Fruit fly (Drosophila melanogaster) whole organism, embryonic: Measurements from ENCODE around the gene AlaRS.

ENCODE experiments used
- Atf6 ChIP-seq: fragments of 200-800 bp; sonication (Bioruptor generic); IDR thresholded peaks from 2 replicates; pipeline ENCODE4 v1.3.6; 2022; ENCODE audit warnings: missing biosample characterization, missing genetic modification characterization
- B-H1 ChIP-seq: fragments of 200-800 bp; sonication (Bioruptor generic); IDR thresholded peaks from 3 replicates; pipeline ENCODE4 v1.3.6; 2022; ENCODE audit warnings: missing biosample characterization, missing genetic modification characterization
- CG10267 ChIP-seq: fragments of 200-800 bp; sonication (Bioruptor generic); optimal IDR thresholded peaks from 2 replicates; lab custom pipeline; 2018; ENCODE audit warnings: missing biosample characterization, mild to moderate bottlenecking, missing genetic modification characterization, moderate library complexity
- CG12236 ChIP-seq: fragments of 200-800 bp; sonication (Bioruptor generic); optimal IDR thresholded peaks from 2 replicates; lab custom pipeline; 2016; ENCODE audit warnings: missing biosample characterization, missing genetic modification characterization
- CG12299 ChIP-seq: fragments of 200-800 bp; sonication (Bioruptor generic); optimal IDR thresholded peaks from 2 replicates; lab custom pipeline; 2018; ENCODE audit warnings: missing biosample characterization, mild to moderate bottlenecking, missing genetic modification characterization
- CG1529 ChIP-seq: fragments of 200-800 bp; sonication (Bioruptor generic); optimal IDR thresholded peaks from 3 replicates; lab custom pipeline; 2018; ENCODE audit warnings: missing biosample characterization, missing genetic modification characterization
- CG17612 ChIP-seq: fragments of 200-800 bp; sonication (Bioruptor generic); IDR thresholded peaks from 2 replicates; pipeline ENCODE4 v1.3.6; 2022; ENCODE audit warnings: missing biosample characterization, missing genetic modification characterization
- CG1832 ChIP-seq: fragments of 200-800 bp; sonication (Bioruptor generic); optimal IDR thresholded peaks from 2 replicates; lab custom pipeline; 2017; ENCODE audit warnings: missing biosample characterization, mild to moderate bottlenecking, missing genetic modification characterization, inconsistent platforms
- CG18619 ChIP-seq: fragments of 200-800 bp; sonication (Bioruptor generic); optimal IDR thresholded peaks from 3 replicates; lab custom pipeline; 2017; ENCODE audit warnings: missing biosample characterization, mild to moderate bottlenecking, missing genetic modification characterization
- CG2199 ChIP-seq: fragments of 200-800 bp; sonication (Bioruptor generic); IDR thresholded peaks from 3 replicates; pipeline ENCODE4 v1.3.6; 2022; ENCODE audit warnings: missing biosample characterization, missing genetic modification characterization
- CG2712 ChIP-seq: fragments of 200-800 bp; optimal IDR thresholded peaks from 3 replicates; lab custom pipeline; 2019; ENCODE audit warnings: missing biosample characterization, mild to moderate bottlenecking, missing genetic modification characterization, moderate library complexity
- CG33557 ChIP-seq: fragments of 200-800 bp; sonication (Bioruptor generic); optimal IDR thresholded peaks from 2 replicates; lab custom pipeline; 2019; ENCODE audit warnings: missing biosample characterization, mild to moderate bottlenecking, missing genetic modification characterization, moderate library complexity
- CG34422 ChIP-seq: fragments of 200-800 bp; sonication (Bioruptor generic); IDR thresholded peaks from 3 replicates; pipeline ENCODE4 v1.3.6; 2022; ENCODE audit warnings: missing biosample characterization, missing genetic modification characterization
- CG4730 ChIP-seq: fragments of 200-800 bp; sonication (Bioruptor generic); IDR thresholded peaks from 2 replicates; pipeline ENCODE4 v1.3.6; 2022; ENCODE audit warnings: missing biosample characterization, missing genetic modification characterization
- CG5180 ChIP-seq: fragments of 200-800 bp; sonication (Bioruptor generic); optimal IDR thresholded peaks from 3 replicates; lab custom pipeline; 2017; ENCODE audit warnings: missing biosample characterization, missing genetic modification characterization, mild to moderate bottlenecking, moderate library complexity, missing genetic modification reagents
- CG6272 ChIP-seq: fragments of 200-800 bp; sonication (Bioruptor generic); IDR thresholded peaks from 2 replicates; pipeline ENCODE4 v1.3.6; 2022; ENCODE audit warnings: missing biosample characterization, missing genetic modification characterization
- CG6791 ChIP-seq: fragments of 200-800 bp; sonication (Bioruptor generic); IDR thresholded peaks from 3 replicates; pipeline ENCODE4 v1.3.6; 2022; ENCODE audit warnings: missing biosample characterization, missing genetic modification characterization; ENCODE audit not compliant: partially characterized antibody
- CG7372 ChIP-seq: fragments of 200-800 bp; sonication (Bioruptor generic); IDR thresholded peaks from 2 replicates; pipeline ENCODE4 v1.3.6; 2022; ENCODE audit warnings: missing biosample characterization, missing genetic modification characterization
- CG9817 ChIP-seq: fragments of 200-800 bp; sonication (Bioruptor generic); optimal IDR thresholded peaks from 2 replicates; lab custom pipeline; 2018; ENCODE audit warnings: missing biosample characterization, mild to moderate bottlenecking, missing genetic modification characterization, moderate library complexity
- CG9932 ChIP-seq: fragments of 200-800 bp; sonication (Bioruptor generic); IDR thresholded peaks from 2 replicates; pipeline ENCODE4 v1.3.6; 2022; ENCODE audit warnings: missing biosample characterization, missing genetic modification characterization
- Doc3 ChIP-seq: fragments of 200-800 bp; sonication (Bioruptor generic); IDR thresholded peaks from 3 replicates; pipeline ENCODE4 v1.3.6; 2022; ENCODE audit warnings: missing biosample characterization, missing genetic modification characterization; ENCODE audit not compliant: partially characterized antibody
- Dp ChIP-seq: fragments of 200-800 bp; sonication (Bioruptor generic); optimal IDR thresholded peaks from 2 replicates; lab custom pipeline; 2018; ENCODE audit warnings: missing biosample characterization, mild to moderate bottlenecking, missing genetic modification characterization, moderate library complexity
- Drgx ChIP-seq: fragments of 200-800 bp; sonication (Bioruptor generic); IDR thresholded peaks from 2 replicates; pipeline ENCODE4 v1.3.6; 2022; ENCODE audit warnings: missing biosample characterization, missing genetic modification characterization
- MESR4 ChIP-seq: fragments of 200-800 bp; sonication (Bioruptor generic); optimal IDR thresholded peaks from 2 replicates; lab custom pipeline; 2018; ENCODE audit warnings: missing biosample characterization, mild to moderate bottlenecking, missing genetic modification characterization, moderate library complexity
- Med ChIP-seq: fragments of 200-800 bp; sonication (Bioruptor generic); peaks from one replicate; lab custom pipeline; 2016; ENCODE audit warnings: missing biosample characterization, missing genetic modification characterization, mild to moderate bottlenecking, inconsistent platforms, moderate library complexity
- Neu2 ChIP-seq: fragments of 200-800 bp; sonication (Bioruptor generic); optimal IDR thresholded peaks from 3 replicates; lab custom pipeline; 2016; ENCODE audit warnings: missing biosample characterization, missing genetic modification characterization, borderline replicate concordance
- Sox100B ChIP-seq: fragments of 200-800 bp; sonication (Bioruptor generic); optimal IDR thresholded peaks from 3 replicates; lab custom pipeline; 2018; ENCODE audit warnings: missing biosample characterization, mild to moderate bottlenecking, missing genetic modification characterization
- Sry-δ ChIP-seq: fragments of 200-800 bp; sonication (Bioruptor generic); optimal IDR thresholded peaks from 2 replicates; lab custom pipeline; 2016; ENCODE audit warnings: missing biosample characterization, missing genetic modification characterization
- abd-A ChIP-seq: fragments of 200-800 bp; sonication (Bioruptor generic); optimal IDR thresholded peaks from 3 replicates; lab custom pipeline; 2019; ENCODE audit warnings: missing biosample characterization, mild to moderate bottlenecking, missing genetic modification characterization, moderate library complexity
- ase ChIP-seq: fragments of 200-800 bp; sonication (Bioruptor generic); IDR thresholded peaks from 3 replicates; pipeline ENCODE4 v1.3.6; 2022; ENCODE audit warnings: missing biosample characterization, missing genetic modification characterization
- ftz-f1 ChIP-seq: fragments of 200-800 bp; sonication (Bioruptor generic); optimal IDR thresholded peaks from 2 replicates; lab custom pipeline; 2016; ENCODE audit warnings: missing biosample characterization, missing genetic modification characterization
- gcm ChIP-seq: fragments of 200-800 bp; sonication (Bioruptor generic); optimal IDR thresholded peaks from 2 replicates; lab custom pipeline; 2019; ENCODE audit warnings: missing biosample characterization, mild to moderate bottlenecking, missing genetic modification characterization, moderate library complexity
- gcm2 ChIP-seq: fragments of 200-800 bp; sonication (Bioruptor generic); optimal IDR thresholded peaks from 2 replicates; lab custom pipeline; 2016; ENCODE audit warnings: missing biosample characterization, missing genetic modification characterization
- kay ChIP-seq: fragments of 200-800 bp; sonication (Bioruptor generic); optimal IDR thresholded peaks from 2 replicates; lab custom pipeline; 2016; ENCODE audit warnings: missing biosample characterization, missing genetic modification characterization
- lola ChIP-seq, 3 experiments: fragments of >200 bp in 2 of 3; fragments of 200-800 bp in 1 of 3; sonication (Bioruptor generic) in 1 of 3; optimal IDR thresholded peaks; 2 replicates each; lab custom pipeline; 2017 to 2019; ENCODE audit warnings: missing biosample characterization in 3 of 3, missing genetic modification characterization in 3 of 3, mild to moderate bottlenecking in 1 of 3, moderate library complexity in 1 of 3
- nom ChIP-seq: fragments of 200-800 bp; sonication (Bioruptor generic); optimal IDR thresholded peaks from 2 replicates; lab custom pipeline; 2017; ENCODE audit warnings: missing biosample characterization, missing genetic modification characterization, mild to moderate bottlenecking, moderate library complexity, missing genetic modification reagents
- pzg ChIP-seq: fragments of 200-800 bp; sonication (Bioruptor generic); optimal IDR thresholded peaks from 3 replicates; lab custom pipeline; 2018; ENCODE audit warnings: missing biosample characterization, mild to moderate bottlenecking, missing genetic modification characterization, moderate library complexity
- ro ChIP-seq: fragments of 200-800 bp; sonication (Bioruptor generic); IDR thresholded peaks from 2 replicates; pipeline ENCODE4 v1.3.6; 2022; ENCODE audit warnings: missing biosample characterization, missing genetic modification characterization
- sd ChIP-seq: fragments of 200-800 bp; sonication (Bioruptor generic); optimal IDR thresholded peaks from 3 replicates; lab custom pipeline; 2018; ENCODE audit warnings: missing biosample characterization, mild to moderate bottlenecking, missing genetic modification characterization, moderate library complexity
- so ChIP-seq: fragments of 200-800 bp; sonication (Bioruptor generic); IDR thresholded peaks from 3 replicates; pipeline ENCODE4 v1.3.6; 2022; ENCODE audit warnings: missing biosample characterization, missing genetic modification characterization
- twi ChIP-seq: fragments of 200-800 bp; optimal IDR thresholded peaks from 2 replicates; lab custom pipeline; 2019; ENCODE audit warnings: missing biosample characterization, mild to moderate bottlenecking, missing genetic modification characterization, moderate library complexity
- unpg ChIP-seq: fragments of 200-800 bp; sonication (Bioruptor generic); optimal IDR thresholded peaks from 3 replicates; lab custom pipeline; 2018; ENCODE audit warnings: missing biosample characterization, mild to moderate bottlenecking, missing genetic modification characterization, moderate library complexity
- z ChIP-seq: fragments of 200-800 bp; sonication (Bioruptor generic); IDR thresholded peaks from 3 replicates; pipeline ENCODE4 v1.3.6; 2022; ENCODE audit warnings: missing biosample characterization, missing genetic modification characterization
- zen ChIP-seq: fragments of 200-800 bp; sonication (Bioruptor generic); optimal IDR thresholded peaks from 3 replicates; lab custom pipeline; 2018; ENCODE audit warnings: missing biosample characterization, mild to moderate bottlenecking, missing genetic modification characterization, moderate library complexity
- zfh2 ChIP-seq: fragments of 200-800 bp; sonication (Bioruptor generic); optimal IDR thresholded peaks from 2 replicates; lab custom pipeline; 2016; ENCODE audit warnings: missing biosample characterization, missing genetic modification characterization

The AlaRS gene

dm6 chr2L:8418113-8418885, 36.7 kb upstream of the AlaRS start:
- TF ChIP-seq CG33557 (no peak), gcm (GFP tag; lab: Kevin White, UChicago) (no peak), nom (peak; percentile 83), CG12236 (GFP tag; lab: Kevin White, UChicago) (no peak), CG1832 (no peak), CG5180 (GFP tag; lab: Kevin White, UChicago) (peak; percentile 51), z (GFP tag; lab: Robert Waterston, UW) (peak; percentile 82), twi (peak; percentile 88), Drgx (GFP tag; lab: Robert Waterston, UW) (0 out of 2 replicates have a peak, but pooled peaks have one; percentile 24), sd (tag; lab: Kevin White, UChicago) (peak; percentile 85), Neu2 (GFP tag; lab: Kevin White, UChicago) (no peak), CG2712 (tag; lab: Kevin White, UChicago) (no peak), Med (GFP tag; lab: Kevin White, UChicago) (peak; percentile 65), abd-A (tag; lab: Kevin White, UChicago) (peak; percentile 33)

dm6 chr2L:8417562-8417961, 36.0 kb upstream of the AlaRS start:
- TF ChIP-seq CG2199 (GFP tag; lab: Robert Waterston, UW) (0 out of 3 replicates have a peak, but pooled peaks have one; percentile 8), CG4730 (GFP tag; lab: Robert Waterston, UW) (no peak)
- TF ChIP-seq, all 482 proteins: peak for 1

- peak; percentile 58; the same call in 1 of the 2 replicates for TF ChIP-seq Atf6 (GFP tag; lab: Robert Waterston, UW)
- TF ChIP-seq CG1529 (GFP tag; lab: Kevin White, UChicago) = no peak
- TF ChIP-seq Dp (GFP tag; lab: Kevin White, UChicago) = peak; percentile 35
- TF ChIP-seq CG17612 = no peak
- peak; percentile 39 for TF ChIP-seq zen (tag; lab: Kevin White, UChicago)
- TF ChIP-seq zfh2 (GFP tag; lab: Kevin White, UChicago) = peak; percentile 2
- no peak for TF ChIP-seq CG9817 (tag; lab: Kevin White, UChicago)
- no peak for TF ChIP-seq ftz-f1 (GFP tag; lab: Kevin White, UChicago)
- peak; percentile 11 for TF ChIP-seq pzg
- TF ChIP-seq Sry-δ (GFP tag; lab: Kevin White, UChicago) = no peak
- no peak for TF ChIP-seq kay (GFP tag; lab: Kevin White, UChicago)
- TF ChIP-seq Doc3 (GFP tag; lab: Robert Waterston, UW) = no peak
- no peak for TF ChIP-seq MESR4 (GFP tag; lab: Kevin White, UChicago)
- no peak for TF ChIP-seq unpg (GFP tag; lab: Kevin White, UChicago)
- TF ChIP-seq ro = no peak
- no peak for TF ChIP-seq B-H1 (GFP tag; lab: Robert Waterston, UW)
- TF ChIP-seq lola (GFP tag; optimal IDR thresholded peaks at IDR 0.05; lab: Kevin White, UChicago) = no peak
- no peak for TF ChIP-seq CG6272
- TF ChIP-seq CG10267 (tag; lab: Kevin White, UChicago) = no peak
- no peak for TF ChIP-seq CG12299 (tag; lab: Kevin White, UChicago)
- TF ChIP-seq so (GFP tag; lab: Robert Waterston, UW) = no peak
- peak; percentile 43; the same call in 1 of the 3 replicates for TF ChIP-seq CG34422
- no peak for TF ChIP-seq CG6791 (GFP tag; lab: Robert Waterston, UW)
- no peak for TF ChIP-seq Sox100B (GFP tag; lab: Kevin White, UChicago)
- TF ChIP-seq CG7372 = no peak
- TF ChIP-seq gcm2 (GFP tag; lab: Kevin White, UChicago) = no peak
- no peak for TF ChIP-seq CG18619 (GFP tag; lab: Kevin White, UChicago)
- peak; percentile 31; the same call in 1 of the 2 replicates for TF ChIP-seq CG9932 (GFP tag; lab: Robert Waterston, UW)
- TF ChIP-seq ase (GFP tag; lab: Robert Waterston, UW) = no peak
Observed at dm6 chr2L:8416350-8417046, 34.9 kb upstream of the AlaRS start.
